Worm (Caenorhabditis elegans) whole organism, L4 larva: ENCODE data around the gene nac-1.

Experiments
- F49E8.2 ChIP-seq: sonication (generic microtip); optimal IDR thresholded peaks from 2 replicates; lab custom pipeline; 2016; ENCODE audit warnings: missing compliant biosample characterization, mild to moderate bottlenecking, missing genetic modification characterization, borderline replicate concordance
- ceh-44 ChIP-seq: fragments of 200-800 bp; sonication (Bioruptor generic); IDR thresholded peaks from 2 replicates; pipeline ENCODE4 v1.3.6; 2022; ENCODE audit warnings: missing genetic modification reagents, missing genetic modification characterization, missing compliant biosample characterization
- daf-8 ChIP-seq: fragments of 200-800 bp; sonication (Bioruptor generic); IDR thresholded peaks from 2 replicates; pipeline ENCODE4 v1.3.6; 2022; ENCODE audit warnings: missing genetic modification characterization, missing compliant biosample characterization
- fos-1 ChIP-seq: fragments of 150-350 bp; optimal IDR thresholded peaks from 2 replicates; lab custom pipeline; 2014; ENCODE audit warnings: missing biosample characterization, missing genetic modification characterization
- lin-39 ChIP-seq: fragments of 150-350 bp; optimal IDR thresholded peaks from 2 replicates; lab custom pipeline; 2014; ENCODE audit warnings: missing biosample characterization, missing genetic modification reagents, missing genetic modification characterization
- pqm-1 ChIP-seq: sonication (generic microtip); optimal IDR thresholded peaks from 2 replicates; lab custom pipeline; 2017; ENCODE audit warnings: missing biosample characterization, missing genetic modification characterization
- unc-62 ChIP-seq, 3 experiments: fragments of 150-350 bp in 1 of 3; sonication (generic microtip); optimal IDR thresholded peaks in 2 of 3; peaks in 1 of 3; 1 replicate in 1 of 3; 2 replicates in 2 of 3; lab custom pipeline; 2014 to 2017; ENCODE audit warnings: missing biosample characterization in 3 of 3, missing genetic modification characterization in 3 of 3, missing genetic modification reagents in 3 of 3, missing genotype in 1 of 3

DNA sequence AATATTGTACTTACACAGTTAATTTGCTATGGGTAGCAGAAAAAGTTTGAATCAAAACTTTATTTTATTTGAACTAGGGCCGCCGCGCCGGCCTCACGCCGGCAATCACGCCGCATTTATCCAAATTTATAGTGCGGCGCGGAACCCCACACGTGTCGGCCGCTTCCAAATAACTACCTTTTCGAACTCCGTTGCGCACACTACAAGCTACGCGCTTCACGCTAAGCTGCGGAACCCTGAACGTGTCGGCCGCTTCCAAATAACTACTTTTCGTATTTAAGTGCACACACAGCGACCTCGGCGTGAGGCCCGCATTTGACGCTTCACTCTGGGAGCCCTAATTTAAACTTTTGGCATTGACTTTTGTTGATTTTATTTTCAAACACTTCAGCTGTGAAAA lies 36.5 kb downstream of the nac-1 start:
- TF ChIP-seq unc-62 (GFP tag; optimal IDR thresholded peaks at IDR 0.05 in 1 of 2; lab: Kevin White, UChicago) (no peak), unc-62 (tag; optimal IDR thresholded peaks at IDR 0.05; lab: Kevin White, UChicago) (no peak), pqm-1 (tag; lab: Kevin White, UChicago) (no peak), fos-1 (tag; lab: Kevin White, UChicago) (no peak), ceh-44 (GFP tag; lab: Robert Waterston, UW) (no peak), F49E8.2 (no peak), daf-8 (GFP tag; lab: Robert Waterston, UW) (no peak), lin-39 (no peak)
